Fruit fly (Drosophila melanogaster) whole organism, embryonic: ENCODE data around the gene Aps.

Experiments
- Bgb ChIP-seq: fragments of 200-800 bp; sonication (Bioruptor generic); IDR thresholded peaks from 2 replicates; pipeline ENCODE4 v1.3.6; 2022; ENCODE audit warnings: missing biosample characterization, missing genetic modification characterization; ENCODE audit not compliant: partially characterized antibody
- CG1024 ChIP-seq: fragments of 200-800 bp; sonication (Bioruptor generic); IDR thresholded peaks from 2 replicates; pipeline ENCODE4 v1.3.6; 2022; ENCODE audit warnings: missing biosample characterization, missing genetic modification characterization
- CG10321 ChIP-seq: fragments of 200-800 bp; sonication (Bioruptor generic); IDR thresholded peaks from 2 replicates; pipeline ENCODE4 v1.3.6; 2022; ENCODE audit warnings: missing biosample characterization, missing genetic modification characterization
- CG10543 ChIP-seq: fragments of 200-800 bp; sonication (Bioruptor generic); optimal IDR thresholded peaks from 3 replicates; lab custom pipeline; 2017; ENCODE audit warnings: missing biosample characterization, mild to moderate bottlenecking, missing genetic modification characterization, moderate library complexity
- CG13894 ChIP-seq: fragments of 200-800 bp; sonication (Bioruptor generic); optimal IDR thresholded peaks from 3 replicates; lab custom pipeline; 2018; ENCODE audit warnings: missing biosample characterization, mild to moderate bottlenecking, missing genetic modification characterization, moderate library complexity
- CG14441 ChIP-seq: fragments of 200-800 bp; sonication (Bioruptor generic); IDR thresholded peaks from 2 replicates; pipeline ENCODE4 v1.3.6; 2022; ENCODE audit warnings: missing biosample characterization, missing genetic modification characterization
- CG15011 ChIP-seq: fragments of 200-800 bp; sonication (Bioruptor generic); optimal IDR thresholded peaks from 3 replicates; lab custom pipeline; 2018; ENCODE audit warnings: missing biosample characterization, mild to moderate bottlenecking, missing genetic modification characterization
- CG17328 ChIP-seq: fragments of 200-800 bp; sonication (Bioruptor generic); IDR thresholded peaks from 2 replicates; pipeline ENCODE4 v1.3.6; 2022; ENCODE audit warnings: missing biosample characterization, missing genetic modification characterization
- CG17359 ChIP-seq: fragments of 200-800 bp; sonication (Bioruptor generic); optimal IDR thresholded peaks from 3 replicates; lab custom pipeline; 2018; ENCODE audit warnings: missing biosample characterization, mild to moderate bottlenecking, missing genetic modification characterization, moderate library complexity
- CG1832 ChIP-seq: fragments of 200-800 bp; sonication (Bioruptor generic); optimal IDR thresholded peaks from 2 replicates; lab custom pipeline; 2017; ENCODE audit warnings: missing biosample characterization, mild to moderate bottlenecking, missing genetic modification characterization, inconsistent platforms
- CG18619 ChIP-seq: fragments of 200-800 bp; sonication (Bioruptor generic); optimal IDR thresholded peaks from 3 replicates; lab custom pipeline; 2017; ENCODE audit warnings: missing biosample characterization, mild to moderate bottlenecking, missing genetic modification characterization
- CG32767 ChIP-seq: fragments of 200-800 bp; sonication (Bioruptor generic); IDR thresholded peaks from 2 replicates; pipeline ENCODE4 v1.3.6; 2022; ENCODE audit warnings: missing biosample characterization, missing genetic modification characterization
- CG3847 ChIP-seq: fragments of 200-800 bp; sonication (Bioruptor generic); IDR thresholded peaks from 2 replicates; pipeline ENCODE4 v1.3.6; 2022; ENCODE audit warnings: missing biosample characterization, missing genetic modification characterization
- CG4360 ChIP-seq: fragments of 200-800 bp; sonication (Bioruptor generic); IDR thresholded peaks from 2 replicates; pipeline ENCODE4 v1.3.6; 2022; ENCODE audit warnings: missing biosample characterization, missing genetic modification characterization
- CG4854 ChIP-seq: fragments of 200-800 bp; sonication (Bioruptor generic); optimal IDR thresholded peaks from 2 replicates; lab custom pipeline; 2016; ENCODE audit warnings: missing biosample characterization, missing genetic modification characterization, inconsistent platforms
- CG8089 ChIP-seq: fragments of 200-800 bp; sonication (Bioruptor generic); optimal IDR thresholded peaks from 3 replicates; lab custom pipeline; 2016; ENCODE audit warnings: missing biosample characterization, missing genetic modification characterization
- Chrac-16 ChIP-seq: fragments of 200-800 bp; sonication (Bioruptor generic); optimal IDR thresholded peaks from 3 replicates; lab custom pipeline; 2016; ENCODE audit warnings: missing biosample characterization, missing genetic modification characterization
- CoRest ChIP-seq: fragments of 200-800 bp; sonication (Bioruptor generic); optimal IDR thresholded peaks from 3 replicates; lab custom pipeline; 2018; ENCODE audit warnings: missing biosample characterization, mild to moderate bottlenecking, missing genetic modification characterization, moderate library complexity
- D ChIP-seq, 2 experiments: fragments of 200-800 bp in 1 of 2; fragments of >200 bp in 1 of 2; sonication (Bioruptor generic) in 1 of 2; optimal IDR thresholded peaks; 2 replicates in 1 of 2; 3 replicates in 1 of 2; lab custom pipeline; 2017; ENCODE audit warnings: mild to moderate bottlenecking in 1 of 2, missing biosample characterization in 1 of 2, missing genetic modification characterization in 1 of 2, missing genetic modification reagents in 1 of 2
- Deaf1 ChIP-seq: fragments of 200-800 bp; optimal IDR thresholded peaks from 3 replicates; lab custom pipeline; 2019; ENCODE audit warnings: missing biosample characterization, mild to moderate bottlenecking, missing genetic modification characterization, moderate library complexity
- Dll ChIP-seq: fragments of 200-800 bp; sonication (Bioruptor generic); IDR thresholded peaks from 4 replicates; pipeline ENCODE4 v1.3.6; 2022; ENCODE audit warnings: missing biosample characterization, missing genetic modification characterization; ENCODE audit not compliant: partially characterized antibody
- Fer1 ChIP-seq: fragments of 200-800 bp; sonication (Bioruptor generic); optimal IDR thresholded peaks from 2 replicates; lab custom pipeline; 2017; ENCODE audit warnings: missing biosample characterization, mild to moderate bottlenecking, missing genetic modification characterization
- HHEX ChIP-seq: fragments of 200-800 bp; sonication (Bioruptor generic); optimal IDR thresholded peaks from 3 replicates; lab custom pipeline; 2017; ENCODE audit warnings: missing biosample characterization, mild to moderate bottlenecking, missing genetic modification characterization, missing genetic modification reagents
- HLH3B ChIP-seq: fragments of 200-800 bp; sonication (Bioruptor generic); IDR thresholded peaks from 2 replicates; pipeline ENCODE4 v1.3.6; 2022; ENCODE audit warnings: missing biosample characterization, missing genetic modification characterization
- Hand ChIP-seq: fragments of 200-800 bp; sonication (Bioruptor generic); optimal IDR thresholded peaks from 2 replicates; lab custom pipeline; 2017; ENCODE audit warnings: mild to moderate bottlenecking, missing biosample characterization, missing genetic modification reagents, missing genetic modification characterization
- Med ChIP-seq: fragments of 200-800 bp; sonication (Bioruptor generic); peaks from one replicate; lab custom pipeline; 2016; ENCODE audit warnings: missing biosample characterization, missing genetic modification characterization, mild to moderate bottlenecking, inconsistent platforms, moderate library complexity
- Tbp ChIP-seq: fragments of >200 bp; optimal IDR thresholded peaks from 2 replicates; lab custom pipeline; 2018; ENCODE audit warnings: missing biosample characterization, missing genetic modification characterization
- cad ChIP-seq: fragments of >200 bp; optimal IDR thresholded peaks from 2 replicates; lab custom pipeline; 2017; ENCODE audit warnings: missing biosample characterization, missing genetic modification characterization
- corto ChIP-seq: fragments of 200-800 bp; sonication (Bioruptor generic); optimal IDR thresholded peaks from 2 replicates; lab custom pipeline; 2016; ENCODE audit warnings: missing biosample characterization, mild to moderate bottlenecking, missing genetic modification characterization, moderate library complexity
- crol ChIP-seq: fragments of 200-800 bp; sonication (Bioruptor generic); IDR thresholded peaks from 2 replicates; pipeline ENCODE4 v1.3.6; 2022; ENCODE audit warnings: missing biosample characterization, missing genetic modification characterization
- hbn ChIP-seq: fragments of 200-800 bp; sonication (Bioruptor generic); IDR thresholded peaks from 2 replicates; pipeline ENCODE4 v1.3.6; 2022; ENCODE audit warnings: missing biosample characterization, missing genetic modification characterization; ENCODE audit not compliant: partially characterized antibody
- kni ChIP-seq: fragments of 200-800 bp; sonication (Bioruptor generic); optimal IDR thresholded peaks from 3 replicates; lab custom pipeline; 2017; ENCODE audit warnings: mild to moderate bottlenecking, missing biosample characterization, missing genetic modification reagents, missing genetic modification characterization
- knrl ChIP-seq: fragments of 200-800 bp; sonication (Bioruptor generic); IDR thresholded peaks from 3 replicates; pipeline ENCODE4 v1.3.6; 2022; ENCODE audit warnings: missing biosample characterization, missing genetic modification characterization; ENCODE audit not compliant: partially characterized antibody
- lola ChIP-seq, 3 experiments: fragments of >200 bp in 2 of 3; fragments of 200-800 bp in 1 of 3; sonication (Bioruptor generic) in 1 of 3; optimal IDR thresholded peaks; 2 replicates each; lab custom pipeline; 2017 to 2019; ENCODE audit warnings: missing biosample characterization in 3 of 3, missing genetic modification characterization in 3 of 3, mild to moderate bottlenecking in 1 of 3, moderate library complexity in 1 of 3
- nerfin-1 ChIP-seq: fragments of 200-800 bp; sonication (Bioruptor generic); optimal IDR thresholded peaks from 3 replicates; lab custom pipeline; 2019; ENCODE audit warnings: missing biosample characterization, mild to moderate bottlenecking, missing genetic modification characterization, moderate library complexity
- oc ChIP-seq: fragments of 200-800 bp; sonication (Bioruptor generic); optimal IDR thresholded peaks from 2 replicates; lab custom pipeline; 2018; ENCODE audit warnings: missing biosample characterization, mild to moderate bottlenecking, missing genetic modification characterization, moderate library complexity
- onecut ChIP-seq: fragments of 200-800 bp; sonication (Bioruptor generic); IDR thresholded peaks from 2 replicates; pipeline ENCODE4 v1.3.6; 2022; ENCODE audit warnings: missing biosample characterization, missing genetic modification characterization
- prd ChIP-seq, 3 experiments: fragments of >200 bp in 2 of 3; fragments of 200-800 bp in 1 of 3; sonication (Bioruptor generic) in 1 of 3; optimal IDR thresholded peaks in 2 of 3; IDR thresholded peaks in 1 of 3; 2 replicates in 2 of 3; 3 replicates in 1 of 3; pipeline versions ENCODE4 v1.3.6 to Lab custom; 2017 to 2022; ENCODE audit warnings: missing biosample characterization in 1 of 3, missing genetic modification characterization in 1 of 3
- psq ChIP-seq: fragments of 200-800 bp; sonication (Bioruptor generic); optimal IDR thresholded peaks from 2 replicates; lab custom pipeline; 2017; ENCODE audit warnings: missing biosample characterization, missing genetic modification characterization
- ranshi ChIP-seq: fragments of 200-800 bp; sonication (Bioruptor generic); IDR thresholded peaks from 2 replicates; pipeline ENCODE4 v1.3.6; 2022; ENCODE audit warnings: missing biosample characterization, missing genetic modification characterization
- sens-2 ChIP-seq: fragments of 200-800 bp; sonication (Bioruptor generic); IDR thresholded peaks from 2 replicates; pipeline ENCODE4 v1.3.6; 2022; ENCODE audit warnings: missing biosample characterization, missing genetic modification characterization
- sna ChIP-seq: fragments of 200-800 bp; sonication (Bioruptor generic); IDR thresholded peaks from 2 replicates; pipeline ENCODE4 v1.3.6; 2022; ENCODE audit warnings: missing biosample characterization, missing genetic modification characterization; ENCODE audit not compliant: partially characterized antibody
- so ChIP-seq: fragments of 200-800 bp; sonication (Bioruptor generic); IDR thresholded peaks from 3 replicates; pipeline ENCODE4 v1.3.6; 2022; ENCODE audit warnings: missing biosample characterization, missing genetic modification characterization
- tna ChIP-seq: fragments of 200-800 bp; sonication (Bioruptor generic); IDR thresholded peaks from 2 replicates; pipeline ENCODE4 v1.3.6; 2022; ENCODE audit warnings: missing biosample characterization, missing genetic modification characterization; ENCODE audit not compliant: partially characterized antibody
- tup ChIP-seq: fragments of 200-800 bp; sonication (Bioruptor generic); optimal IDR thresholded peaks from 2 replicates; lab custom pipeline; 2016; ENCODE audit warnings: missing biosample characterization, mild to moderate bottlenecking, missing genetic modification characterization, moderate library complexity

Aps gene

dm6 chr3L:10852347-10853130 lies 46.4 kb downstream of the Aps start (continued):
- TF ChIP-seq CG18619 (GFP tag; lab: Kevin White, UChicago): peak; percentile 23
- TF ChIP-seq sna: peak; percentile 41; the same call in 1 of the 2 replicates
- TF ChIP-seq CG14441 (GFP tag; lab: Robert Waterston, UW): peak; percentile 48; the same call in 1 of the 2 replicates
- TF ChIP-seq CG10321 (GFP tag; lab: Robert Waterston, UW): no peak
- peak; percentile 4 for TF ChIP-seq HHEX (GFP tag; lab: Kevin White, UChicago)
- TF ChIP-seq Bgb (GFP tag; lab: Robert Waterston, UW): no peak
- peak; percentile 22 for TF ChIP-seq Chrac-16 (GFP tag; lab: Kevin White, UChicago)
- no peak for TF ChIP-seq tup (GFP tag; lab: Kevin White, UChicago)
- TF ChIP-seq kni (GFP tag; lab: Kevin White, UChicago): peak; percentile 77
- 0 out of 2 replicates have a peak, but pooled peaks have one; percentile 3 for TF ChIP-seq ranshi (GFP tag; lab: Robert Waterston, UW)
- 0 out of 2 replicates have a peak, but pooled peaks have one; percentile 29 for TF ChIP-seq CG3847 (GFP tag; lab: Robert Waterston, UW)
- peak; percentile 74 for TF ChIP-seq crol (GFP tag; lab: Robert Waterston, UW)
- 0 out of 4 replicates have a peak, but pooled peaks have one; percentile 37 for TF ChIP-seq Dll (GFP tag; lab: Robert Waterston, UW)
- TF ChIP-seq CG1024 (GFP tag; lab: Robert Waterston, UW): no peak
- TF ChIP-seq CG10543: peak; percentile 70
- TF ChIP-seq so (GFP tag; lab: Robert Waterston, UW): peak; percentile 25; the same call in 1 of the 3 replicates
- TF ChIP-seq hbn (GFP tag; lab: Robert Waterston, UW): no peak
- TF ChIP-seq sens-2 (GFP tag; lab: Robert Waterston, UW): 0 out of 2 replicates have a peak, but pooled peaks have one; percentile 4
- peak; percentile 12; the same call in 1 of the 2 replicates for TF ChIP-seq onecut (GFP tag; lab: Robert Waterston, UW)
- TF ChIP-seq CG15011 (GFP tag; lab: Kevin White, UChicago): peak; percentile 20
- no peak for TF ChIP-seq D (optimal IDR thresholded peaks at IDR 0.05; lab: Kevin White, UChicago)
- no peak for TF ChIP-seq D (GFP tag; optimal IDR thresholded peaks at IDR 0.05; lab: Kevin White, UChicago)
- TF ChIP-seq lola (GFP tag; optimal IDR thresholded peaks at IDR 0.05; lab: Kevin White, UChicago): no peak
- TF ChIP-seq CG4854: no peak
- TF ChIP-seq oc (tag; lab: Kevin White, UChicago): peak; percentile 10
- peak; percentile 22 for TF ChIP-seq CG1832 (GFP tag; lab: Kevin White, UChicago)
- peak; percentile 23 for TF ChIP-seq CoRest (tag; lab: Kevin White, UChicago)
- TF ChIP-seq CG13894: peak; percentile 71
- peak; percentile 40 for TF ChIP-seq CG17328 (GFP tag; lab: Robert Waterston, UW)
- peak; percentile 57 for TF ChIP-seq corto (GFP tag; lab: Kevin White, UChicago)
- TF ChIP-seq Tbp: no peak
- peak; percentile 31 for TF ChIP-seq CG17359 (tag; lab: Kevin White, UChicago)
- peak; percentile 63 for TF ChIP-seq CG4360 (GFP tag; lab: Robert Waterston, UW)
- TF ChIP-seq nerfin-1 (tag; lab: Kevin White, UChicago): peak; percentile 64
- peak; percentile 33; the same call in 1 of the 2 replicates for TF ChIP-seq CG32767 (GFP tag; lab: Robert Waterston, UW)
- peak; percentile 7 for TF ChIP-seq cad (GFP tag; lab: Kevin White, UChicago)
- TF ChIP-seq Med: peak; percentile 62
- peak; percentile 24 for TF ChIP-seq Fer1 (GFP tag; lab: Kevin White, UChicago)
- no peak for TF ChIP-seq CG8089 (GFP tag; lab: Kevin White, UChicago)
- no peak for TF ChIP-seq Hand (GFP tag; lab: Kevin White, UChicago)
- peak; percentile 94 for TF ChIP-seq Deaf1
- TF ChIP-seq HLH3B: no peak
- peak; percentile 40 for TF ChIP-seq psq (GFP tag; lab: Kevin White, UChicago)
- peak; percentile 6; the same call in 1 of the 2 replicates for TF ChIP-seq tna
- 0 out of 3 replicates have a peak, but pooled peaks have one; percentile 38 for TF ChIP-seq knrl (GFP tag; lab: Robert Waterston, UW)
- no peak for TF ChIP-seq prd (optimal IDR thresholded peaks at IDR 0.05; lab: Kevin White, UChicago)
- peak; percentile 47; the same call in 1 of the 3 replicates for TF ChIP-seq prd (GFP tag; IDR thresholded peaks at IDR 0.05; lab: Robert Waterston, UW)
